Fruit fly (Drosophila melanogaster): ENCODE data around the gene CG5618.

DNA sequence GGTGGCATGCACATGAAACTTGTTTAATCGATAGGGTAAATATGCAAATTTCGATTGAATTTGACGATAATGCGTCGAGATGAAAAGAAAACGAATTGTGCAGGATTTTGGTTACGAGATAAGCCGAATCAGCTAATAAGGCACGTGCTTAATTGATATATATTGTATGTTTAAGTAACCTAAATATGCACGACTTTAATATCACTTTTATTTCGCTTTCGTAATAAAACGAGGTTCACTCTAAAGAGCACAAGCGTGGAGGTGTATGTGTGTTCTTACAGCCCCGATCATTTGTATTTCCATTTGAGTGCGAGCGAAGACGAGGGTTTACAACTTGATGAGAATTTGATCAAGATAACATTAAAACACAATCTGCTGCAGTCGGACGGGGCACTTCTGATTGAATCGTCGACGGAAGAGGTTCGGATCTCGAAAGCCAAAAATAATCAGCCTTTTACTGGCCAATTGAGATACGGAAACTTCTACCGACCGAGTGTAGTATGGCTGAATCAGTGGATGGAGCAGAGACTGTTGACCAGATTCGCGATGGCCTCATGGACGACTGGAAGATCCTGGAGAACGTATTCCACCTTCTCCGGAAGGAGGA is 580 bp downstream of the CG5618 start:
- TF ChIP-seq CTCF (optimal IDR thresholded peaks at IDR 0.05): no peak
- no peak for TF ChIP-seq CG8478 (optimal IDR thresholded peaks at IDR 0.05)
